Worm (Caenorhabditis elegans) whole organism, L3 larva: ENCODE measurements around the gene cept-2.

Experiments
- aly-2 ChIP-seq: fragments of 150-350 bp; optimal IDR thresholded peaks from 2 replicates; lab custom pipeline; 2014; ENCODE audit warnings: missing biosample characterization, missing genetic modification characterization
- ama-1 ChIP-seq: fragments of 150-350 bp; optimal IDR thresholded peaks from 2 replicates; lab custom pipeline; 2018
- ceh-28 ChIP-seq: fragments of 150-350 bp; optimal IDR thresholded peaks from 2 replicates; lab custom pipeline; 2014; ENCODE audit warnings: missing biosample characterization, missing genetic modification reagents, missing genetic modification characterization
- ceh-82 ChIP-seq: fragments of 150-350 bp; optimal IDR thresholded peaks from 2 replicates; lab custom pipeline; 2014; ENCODE audit warnings: missing biosample characterization, missing genetic modification characterization
- ceh-9 ChIP-seq: sonication (generic microtip); optimal IDR thresholded peaks from 2 replicates; lab custom pipeline; 2018; ENCODE audit warnings: missing biosample characterization, missing genetic modification characterization
- daf-12 ChIP-seq: fragments of 150-350 bp; optimal IDR thresholded peaks from 2 replicates; lab custom pipeline; 2014; ENCODE audit warnings: missing biosample characterization, missing genetic modification reagents, missing genetic modification characterization
- egl-27 ChIP-seq: sonication (generic microtip); optimal IDR thresholded peaks from 4 replicates; lab custom pipeline; 2017; ENCODE audit warnings: missing biosample characterization, missing genetic modification reagents, missing genetic modification characterization
- egl-5 ChIP-seq: fragments of 150-350 bp; optimal IDR thresholded peaks from 2 replicates; lab custom pipeline; 2017; ENCODE audit warnings: missing biosample characterization, missing genetic modification reagents, missing genetic modification characterization, inconsistent platforms
- elt-1 ChIP-seq: fragments of 150-350 bp; optimal IDR thresholded peaks from 2 replicates; lab custom pipeline; 2014; ENCODE audit warnings: missing biosample characterization, missing genetic modification characterization
- elt-2 ChIP-seq: sonication (generic microtip); optimal IDR thresholded peaks from 2 replicates; lab custom pipeline; 2016; ENCODE audit warnings: missing genetic modification reagents, mild to moderate bottlenecking, missing genetic modification characterization, missing compliant biosample characterization
- elt-3 ChIP-seq, 3 experiments: fragments of 150-350 bp in 1 of 3; sonication (generic microtip) in 2 of 3; optimal IDR thresholded peaks; 2 replicates in 2 of 3; 4 replicates in 1 of 3; lab custom pipeline; 2014 to 2017; ENCODE audit warnings: missing biosample characterization in 3 of 3, missing genetic modification characterization in 3 of 3
- eor-1 ChIP-seq, 2 experiments: fragments of 150-350 bp; optimal IDR thresholded peaks; 2 replicates each; lab custom pipeline; 2014 to 2018; ENCODE audit warnings: missing biosample characterization in 2 of 2, missing genetic modification characterization in 2 of 2
- fkh-10 ChIP-seq: sonication (generic microtip); optimal IDR thresholded peaks from 2 replicates; lab custom pipeline; 2017; ENCODE audit warnings: missing biosample characterization, missing genetic modification reagents, missing genetic modification characterization
- fkh-2 ChIP-seq: fragments of 150-350 bp; optimal IDR thresholded peaks from 2 replicates; lab custom pipeline; 2014; ENCODE audit warnings: missing biosample characterization, missing genetic modification reagents, missing genetic modification characterization
- fos-1 ChIP-seq: fragments of 150-350 bp; optimal IDR thresholded peaks from 2 replicates; lab custom pipeline; 2014; ENCODE audit warnings: missing biosample characterization, missing genetic modification characterization
- hmg-11 ChIP-seq: sonication (generic microtip); optimal IDR thresholded peaks from 2 replicates; lab custom pipeline; 2016; ENCODE audit warnings: missing genetic modification characterization, missing compliant biosample characterization
- jun-1 ChIP-seq: fragments of 150-350 bp; optimal IDR thresholded peaks from 2 replicates; lab custom pipeline; 2014; ENCODE audit warnings: missing biosample characterization, missing genetic modification reagents, missing genetic modification characterization
- lin-15B ChIP-seq: fragments of 150-350 bp; optimal IDR thresholded peaks from 2 replicates; lab custom pipeline; 2014; ENCODE audit warnings: missing biosample characterization, missing genetic modification characterization
- lsy-12 ChIP-seq: sonication (generic microtip); optimal IDR thresholded peaks from 2 replicates; lab custom pipeline; 2016; ENCODE audit warnings: mild to moderate bottlenecking, missing genetic modification characterization, missing compliant biosample characterization
- mml-1 ChIP-seq: fragments of 150-350 bp; sonication (generic microtip); optimal IDR thresholded peaks from 3 replicates; lab custom pipeline; 2014; ENCODE audit warnings: missing biosample characterization, missing genetic modification characterization
- nfya-1 ChIP-seq: sonication (generic microtip); optimal IDR thresholded peaks from 2 replicates; lab custom pipeline; 2017; ENCODE audit warnings: missing genetic modification characterization, mild to moderate bottlenecking, missing compliant biosample characterization, antibody characterized with exemption, moderate library complexity; ENCODE audit not compliant: insufficient read depth
- nhr-11 ChIP-seq: fragments of 150-350 bp; optimal IDR thresholded peaks from 2 replicates; lab custom pipeline; 2014; ENCODE audit warnings: missing biosample characterization, missing genetic modification characterization
- nhr-12 ChIP-seq: fragments of 150-350 bp; optimal IDR thresholded peaks from 2 replicates; lab custom pipeline; 2014; ENCODE audit warnings: missing biosample characterization, missing genetic modification characterization
- nhr-23 ChIP-seq: fragments of 150-350 bp; optimal IDR thresholded peaks from 2 replicates; lab custom pipeline; 2014; ENCODE audit warnings: missing biosample characterization, missing genetic modification reagents, missing genetic modification characterization
- nhr-237 ChIP-seq: fragments of 150-350 bp; optimal IDR thresholded peaks from 2 replicates; lab custom pipeline; 2014; ENCODE audit warnings: missing biosample characterization, missing genetic modification characterization
- nhr-25 ChIP-seq: sonication (generic microtip); optimal IDR thresholded peaks from 2 replicates; lab custom pipeline; 2017; ENCODE audit warnings: missing biosample characterization, missing genetic modification characterization
- nhr-28 ChIP-seq: fragments of 150-350 bp; optimal IDR thresholded peaks from 2 replicates; lab custom pipeline; 2014; ENCODE audit warnings: missing biosample characterization, missing genetic modification characterization
- nhr-43 ChIP-seq: sonication (generic microtip); optimal IDR thresholded peaks from 2 replicates; lab custom pipeline; 2016; ENCODE audit warnings: mild to moderate bottlenecking, missing genetic modification characterization, missing compliant biosample characterization; ENCODE audit not compliant: poor library complexity, severe bottlenecking
- nhr-67 ChIP-seq: fragments of 150-350 bp; optimal IDR thresholded peaks from 2 replicates; lab custom pipeline; 2014; ENCODE audit warnings: missing biosample characterization, missing genetic modification characterization
- nhr-76 ChIP-seq: fragments of 150-350 bp; sonication (generic microtip); optimal IDR thresholded peaks from 5 replicates; lab custom pipeline; 2014; ENCODE audit warnings: missing biosample characterization, missing genetic modification characterization
- nhr-77 ChIP-seq: fragments of 150-350 bp; optimal IDR thresholded peaks from 2 replicates; lab custom pipeline; 2014; ENCODE audit warnings: missing biosample characterization, missing genetic modification characterization
- pha-4 ChIP-seq: fragments of 150-350 bp; optimal IDR thresholded peaks from 2 replicates; lab custom pipeline; 2014; ENCODE audit warnings: missing biosample characterization, missing genetic modification reagents, missing genetic modification characterization
- pqm-1 ChIP-seq: fragments of 150-350 bp; optimal IDR thresholded peaks from 2 replicates; lab custom pipeline; 2017; ENCODE audit warnings: missing biosample characterization, missing genetic modification characterization, inconsistent platforms
- sea-2 ChIP-seq: fragments of 150-350 bp; sonication (generic microtip); optimal IDR thresholded peaks from 4 replicates; lab custom pipeline; 2014; ENCODE audit warnings: missing biosample characterization, missing genetic modification reagents, missing genetic modification characterization
- skn-1 ChIP-seq: fragments of 150-350 bp; optimal IDR thresholded peaks from 2 replicates; lab custom pipeline; 2014; ENCODE audit warnings: missing biosample characterization, missing genetic modification characterization
- snpc-4 ChIP-seq: fragments of 150-350 bp; optimal IDR thresholded peaks from 2 replicates; lab custom pipeline; 2014; ENCODE audit warnings: missing biosample characterization, missing genetic modification characterization
- tbx-2 ChIP-seq: sonication (generic microtip); optimal IDR thresholded peaks from 2 replicates; lab custom pipeline; 2016; ENCODE audit warnings: mild to moderate bottlenecking, missing genetic modification characterization, missing compliant biosample characterization
- unc-39 ChIP-seq: sonication (generic microtip); optimal IDR thresholded peaks from 4 replicates; lab custom pipeline; 2017; ENCODE audit warnings: missing biosample characterization, missing genetic modification characterization
- unc-62 ChIP-seq: fragments of 150-350 bp; sonication (generic microtip); optimal IDR thresholded peaks from 4 replicates; lab custom pipeline; 2014; ENCODE audit warnings: missing biosample characterization, missing genetic modification reagents, missing genetic modification characterization
- zag-1 ChIP-seq: fragments of 150-350 bp; optimal IDR thresholded peaks from 2 replicates; lab custom pipeline; 2014; ENCODE audit warnings: missing biosample characterization, missing genetic modification characterization
- ztf-11 ChIP-seq: fragments of 150-350 bp; optimal IDR thresholded peaks from 2 replicates; lab custom pipeline; 2014; ENCODE audit warnings: missing biosample characterization, missing genetic modification characterization
- ztf-4 ChIP-seq: fragments of 150-350 bp; optimal IDR thresholded peaks from 2 replicates; lab custom pipeline; 2014; ENCODE audit warnings: missing biosample characterization, missing genetic modification characterization

Gene cept-2

DNA sequence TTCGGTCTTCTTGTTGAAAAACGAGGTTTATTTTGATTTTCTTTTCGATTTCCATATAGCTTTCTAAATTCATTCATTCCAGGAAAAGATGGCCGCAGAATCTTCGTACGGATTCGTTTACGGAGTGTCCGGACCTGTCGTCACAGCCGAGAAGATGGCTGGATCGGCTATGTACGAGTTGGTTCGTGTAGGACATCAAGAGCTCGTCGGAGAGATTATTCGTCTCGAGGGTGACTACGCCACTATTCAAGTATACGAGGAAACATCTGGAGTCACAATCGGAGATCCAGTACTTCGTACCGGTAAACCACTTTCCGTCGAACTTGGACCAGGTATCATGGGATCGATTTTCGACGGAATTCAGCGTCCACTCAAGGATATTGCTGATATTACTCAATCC lies 4.1 kb downstream of the cept-2 start, which contains the start of gene vha-13:
vha-13 (plus strand) TSS at position 81 of the 400 bp plus-strand sequence.
- TF ChIP-seq egl-5 (tag; lab: Kevin White, UChicago) (no peak), fos-1 (tag; lab: Kevin White, UChicago) (no peak), skn-1 (tag; lab: Kevin White, UChicago) (no peak), fkh-10 (no peak), ama-1 (lab: Kevin White, UChicago) (no peak), fkh-2 (tag; lab: Kevin White, UChicago) (no peak), lin-15B (tag; lab: Kevin White, UChicago) (no peak), ztf-4 (tag; lab: Kevin White, UChicago) (no peak), nhr-23 (no peak), mml-1 (tag; lab: Kevin White, UChicago) (no peak), jun-1 (tag; lab: Kevin White, UChicago) (no peak), zag-1 (tag; lab: Kevin White, UChicago) (no peak), lsy-12 (tag; lab: Kevin White, UChicago) (no peak)

DNA sequence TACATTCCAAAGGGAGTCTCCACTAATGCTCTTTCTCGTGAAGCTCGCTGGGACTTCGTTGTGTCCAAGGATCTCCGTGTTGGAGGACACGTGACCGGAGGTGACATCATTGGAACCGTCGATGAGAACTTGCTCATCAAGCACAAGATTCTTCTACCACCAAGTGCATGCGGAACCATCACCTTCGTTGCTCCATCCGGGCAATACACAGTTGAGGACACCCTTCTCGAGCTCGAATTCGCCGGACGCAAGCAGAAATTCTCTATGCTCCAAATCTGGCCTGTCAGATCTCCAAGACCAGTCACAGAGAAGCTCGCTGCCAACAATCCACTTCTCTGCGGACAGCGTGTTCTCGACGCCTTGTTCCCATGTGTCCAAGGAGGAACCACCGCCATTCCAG lies 4.5 kb downstream of the cept-2 start:
- no peak for TF ChIP-seq fos-1 (tag; lab: Kevin White, UChicago)
- TF ChIP-seq elt-1: no peak
- TF ChIP-seq tbx-2 (tag; lab: Kevin White, UChicago): no peak
- no peak for TF ChIP-seq unc-62 (GFP tag; lab: Kevin White, UChicago)
- TF ChIP-seq nfya-1 (tag; lab: Kevin White, UChicago): no peak
- no peak for TF ChIP-seq ceh-28
- no peak for TF ChIP-seq lin-15B (tag; lab: Kevin White, UChicago)
- no peak for TF ChIP-seq ceh-9 (tag; lab: Kevin White, UChicago)
- TF ChIP-seq skn-1 (tag; lab: Kevin White, UChicago): no peak
- no peak for TF ChIP-seq sea-2 (GFP tag; lab: Kevin White, UChicago)
- TF ChIP-seq, all 47 proteins: peak for 0

DNA sequence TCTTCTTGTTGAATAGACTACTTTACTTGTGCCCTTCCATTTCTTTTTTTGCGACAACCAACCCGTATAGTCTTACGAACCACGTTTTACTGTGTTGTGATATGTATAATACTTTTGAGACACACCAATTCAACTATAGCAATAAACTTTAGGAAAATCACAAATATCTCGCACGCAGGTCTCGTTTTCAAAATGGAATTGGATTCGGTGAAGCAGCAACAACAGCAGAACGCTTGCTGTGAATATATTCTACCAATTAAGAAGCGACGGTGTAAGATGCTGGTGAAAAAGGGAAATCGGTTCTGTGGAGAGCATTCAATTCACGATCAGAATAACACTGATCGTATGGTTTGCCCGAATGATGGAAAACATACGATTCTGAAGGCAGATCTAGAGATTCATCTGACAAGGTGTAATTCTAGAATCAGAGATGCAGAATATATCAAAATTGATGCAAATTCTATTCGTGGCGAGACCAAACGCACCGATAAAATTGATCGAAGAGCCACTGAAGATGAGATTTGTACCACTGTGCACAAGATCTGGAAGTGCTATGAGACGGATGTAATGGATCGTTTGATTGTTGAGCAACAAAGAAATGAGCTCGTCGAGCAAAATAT lies 6.8 kb downstream of the cept-2 start, which contains the start of gene Y49A3A.3:
Y49A3A.3 (plus strand) TSS at position 153 of the 620 bp plus-strand sequence.
- peak; percentile 53 for TF ChIP-seq tbx-2 (tag; lab: Kevin White, UChicago)
- no peak for TF ChIP-seq mml-1 (tag; lab: Kevin White, UChicago)
- peak; percentile 69 for TF ChIP-seq nhr-43 (tag; lab: Kevin White, UChicago)
- TF ChIP-seq elt-2 (tag; lab: Kevin White, UChicago): peak; percentile 48
- TF ChIP-seq nhr-77 (tag; lab: Kevin White, UChicago): peak; percentile 65
- TF ChIP-seq nhr-12 (tag; lab: Kevin White, UChicago): no peak
- no peak for TF ChIP-seq nfya-1 (tag; lab: Kevin White, UChicago)
- peak; percentile 95 for TF ChIP-seq aly-2 (tag; lab: Kevin White, UChicago)
- peak; percentile 49 for TF ChIP-seq nhr-25 (tag; lab: Kevin White, UChicago)
- TF ChIP-seq sea-2 (GFP tag; lab: Kevin White, UChicago): no peak
- peak; percentile 66 for TF ChIP-seq ama-1 (lab: Kevin White, UChicago)
- peak; percentile 39 for TF ChIP-seq pqm-1
- TF ChIP-seq jun-1 (tag; lab: Kevin White, UChicago): peak; percentile 41
- no peak for TF ChIP-seq daf-12
- peak in 1 of 3 experiments; percentile 57 for TF ChIP-seq elt-3 (tag; optimal IDR thresholded peaks at IDR 0.05; lab: Kevin White, UChicago)
- TF ChIP-seq ceh-82: peak; percentile 9
- TF ChIP-seq lsy-12 (tag; lab: Kevin White, UChicago): peak; percentile 40

DNA sequence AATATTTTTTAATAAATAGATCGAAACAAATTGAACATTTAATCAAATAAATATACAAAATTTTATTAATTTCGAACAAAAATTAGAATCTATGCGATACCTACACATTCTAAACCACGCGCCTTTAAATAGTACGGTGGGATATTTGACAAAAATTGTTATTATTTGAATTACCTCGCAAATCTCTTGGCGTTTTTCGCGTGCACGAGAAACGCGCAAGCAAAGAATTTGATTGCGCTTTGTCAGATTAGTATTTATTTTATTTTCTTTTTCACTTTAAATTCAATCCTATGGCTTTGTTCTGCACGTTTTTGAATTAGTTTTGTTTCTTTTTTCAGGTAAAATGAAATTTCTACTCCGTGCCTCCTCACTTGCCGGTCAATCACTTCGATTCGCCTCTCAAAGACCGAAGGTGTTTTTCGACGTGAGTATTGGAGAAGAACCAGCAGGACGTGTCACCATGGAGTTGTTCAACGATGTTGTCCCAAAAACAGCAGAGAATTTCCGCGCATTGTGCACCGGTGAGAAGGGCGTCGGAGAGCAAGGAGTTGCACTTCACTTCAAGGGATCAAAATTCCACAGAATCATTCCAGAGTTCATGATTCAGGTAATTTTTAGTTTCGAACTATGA lies 8.3 kb downstream of the cept-2 start, which contains the start of gene cyn-1:
cyn-1 (plus strand) TSS at position 339 of the 631 bp plus-strand sequence.
- TF ChIP-seq eor-1 (tag; optimal IDR thresholded peaks at IDR 0.05; lab: Kevin White, UChicago) (no peak), snpc-4 (tag; lab: Kevin White, UChicago) (peak; percentile 86), unc-39 (no peak), lin-15B (tag; lab: Kevin White, UChicago) (peak; percentile 88), pha-4 (peak; percentile 93), zag-1 (tag; lab: Kevin White, UChicago) (no peak), nhr-23 (peak; percentile 91), nhr-76 (no peak), elt-2 (tag; lab: Kevin White, UChicago) (peak; percentile 40), pqm-1 (no peak), elt-1 (no peak), ztf-11 (tag; lab: Kevin White, UChicago) (no peak), nhr-43 (tag; lab: Kevin White, UChicago) (peak; percentile 76), ceh-82 (peak; percentile 26), egl-27 (no peak), ama-1 (lab: Kevin White, UChicago) (no peak), nhr-28 (tag; lab: Kevin White, UChicago) (no peak), daf-12 (no peak), nhr-11 (tag; lab: Kevin White, UChicago) (no peak), nhr-67 (tag; lab: Kevin White, UChicago) (no peak), mml-1 (tag; lab: Kevin White, UChicago) (no peak), hmg-11 (tag; lab: Kevin White, UChicago) (peak; percentile 41), aly-2 (tag; lab: Kevin White, UChicago) (no peak), unc-62 (GFP tag; lab: Kevin White, UChicago) (no peak), nhr-237 (no peak), ztf-4 (tag; lab: Kevin White, UChicago) (no peak)
